Fruit fly (Drosophila melanogaster): Measurements from ENCODE around the gene fon.
A peak's percentile ranks its signal among the peaks of the same experiment; 100 is the strongest.

dm6 chr2L:19416602-19417497 lies 30.8 kb upstream of the fon start, which contains the start of gene Lectin-galC1:
- TF ChIP-seq CG6654 (GFP tag; optimal IDR thresholded peaks at IDR 0.05), result peak; percentile 53
- peak; percentile 78 for TF ChIP-seq CG4328 (GFP tag; optimal IDR thresholded peaks at IDR 0.05)
- no peak for TF ChIP-seq vnd (GFP tag; IDR thresholded peaks at IDR 0.05; ENCODE audit: partially characterized antibody)
- peak; percentile 82 for TF ChIP-seq disco-r (GFP tag; optimal IDR thresholded peaks at IDR 0.05)
- peak; percentile 81 for TF ChIP-seq CG6254 (GFP tag; optimal IDR thresholded peaks at IDR 0.05)
- TF ChIP-seq ham (GFP tag; IDR thresholded peaks at IDR 0.05), result no peak
